Fruit fly (Drosophila melanogaster) whole organism, embryonic: ENCODE data around the gene ksr.

Experiments
- Awh ChIP-seq: fragments of 200-800 bp; sonication (Bioruptor generic); IDR thresholded peaks from 2 replicates; pipeline ENCODE4, ENCODE4 v1.3.6; 2022; ENCODE audit warnings: missing biosample characterization, missing genetic modification characterization
- CG10147 ChIP-seq: fragments of 200-800 bp; sonication (Bioruptor generic); optimal IDR thresholded peaks from 2 replicates; lab custom pipeline; 2019; ENCODE audit warnings: missing biosample characterization, mild to moderate bottlenecking, missing genetic modification characterization, moderate library complexity
- CG11247 ChIP-seq: fragments of 200-800 bp; sonication (Bioruptor generic); IDR thresholded peaks from 2 replicates; pipeline ENCODE4 v1.3.6; 2022; ENCODE audit warnings: missing biosample characterization, missing genetic modification characterization
- CG12071 ChIP-seq: fragments of 200-800 bp; sonication (Bioruptor generic); optimal IDR thresholded peaks from 3 replicates; lab custom pipeline; 2018; ENCODE audit warnings: missing biosample characterization, mild to moderate bottlenecking, missing genetic modification characterization
- CG12744 ChIP-seq: fragments of 200-800 bp; sonication (Bioruptor generic); optimal IDR thresholded peaks from 2 replicates; lab custom pipeline; 2016; ENCODE audit warnings: missing biosample characterization, missing genetic modification characterization
- CG13296 ChIP-seq: fragments of 200-800 bp; sonication (Bioruptor generic); optimal IDR thresholded peaks from 3 replicates; lab custom pipeline; 2018; ENCODE audit warnings: missing biosample characterization, mild to moderate bottlenecking, missing genetic modification characterization
- CG13775 ChIP-seq: fragments of 200-800 bp; sonication (Bioruptor generic); optimal IDR thresholded peaks from 3 replicates; lab custom pipeline; 2017; ENCODE audit warnings: missing biosample characterization, mild to moderate bottlenecking, missing genetic modification characterization
- CG14050 ChIP-seq: fragments of 200-800 bp; sonication (Bioruptor generic); IDR thresholded peaks from 3 replicates; pipeline ENCODE4 v1.3.6; 2022; ENCODE audit warnings: missing biosample characterization, missing genetic modification characterization
- CG14965 ChIP-seq: fragments of 200-800 bp; sonication (Bioruptor generic); optimal IDR thresholded peaks from 2 replicates; lab custom pipeline; 2016; ENCODE audit warnings: missing biosample characterization, missing genetic modification characterization, borderline replicate concordance
- CG15696 ChIP-seq: fragments of 200-800 bp; sonication (Bioruptor generic); optimal IDR thresholded peaks from 2 replicates; lab custom pipeline; 2019; ENCODE audit warnings: missing biosample characterization, mild to moderate bottlenecking, missing genetic modification characterization, moderate library complexity
- CG1602 ChIP-seq: fragments of 200-800 bp; sonication (Bioruptor generic); optimal IDR thresholded peaks from 3 replicates; lab custom pipeline; 2016; ENCODE audit warnings: missing biosample characterization, missing genetic modification characterization
- CG2120 ChIP-seq: fragments of 200-800 bp; sonication (Bioruptor generic); optimal IDR thresholded peaks from 3 replicates; lab custom pipeline; 2016; ENCODE audit warnings: missing biosample characterization, missing genetic modification characterization
- CG2202 ChIP-seq: fragments of 200-800 bp; sonication (Bioruptor generic); optimal IDR thresholded peaks from 2 replicates; lab custom pipeline; 2018; ENCODE audit warnings: missing biosample characterization, mild to moderate bottlenecking, missing genetic modification characterization
- CG31365 ChIP-seq: fragments of 200-800 bp; sonication (Bioruptor generic); optimal IDR thresholded peaks from 2 replicates; lab custom pipeline; 2018; ENCODE audit warnings: missing biosample characterization, mild to moderate bottlenecking, missing genetic modification characterization
- CG31388 ChIP-seq: fragments of 200-800 bp; sonication (Bioruptor generic); optimal IDR thresholded peaks from 2 replicates; lab custom pipeline; 2016; ENCODE audit warnings: missing biosample characterization, missing genetic modification characterization
- CG32772 ChIP-seq: fragments of 200-800 bp; sonication (Bioruptor generic); IDR thresholded peaks from 2 replicates; pipeline ENCODE4 v1.3.6; 2022; ENCODE audit warnings: missing biosample characterization, missing genetic modification characterization
- CG34422 ChIP-seq: fragments of 200-800 bp; sonication (Bioruptor generic); IDR thresholded peaks from 3 replicates; pipeline ENCODE4 v1.3.6; 2022; ENCODE audit warnings: missing biosample characterization, missing genetic modification characterization
- CG3995 ChIP-seq: fragments of 200-800 bp; sonication (Bioruptor generic); optimal IDR thresholded peaks from 3 replicates; lab custom pipeline; 2016; ENCODE audit warnings: missing biosample characterization, missing genetic modification characterization
- CG6175 ChIP-seq: fragments of 200-800 bp; sonication (Bioruptor generic); IDR thresholded peaks from 3 replicates; pipeline ENCODE4 v1.3.6; 2022; ENCODE audit warnings: missing biosample characterization, missing genetic modification characterization
- CG6272 ChIP-seq: fragments of 200-800 bp; sonication (Bioruptor generic); IDR thresholded peaks from 2 replicates; pipeline ENCODE4 v1.3.6; 2022; ENCODE audit warnings: missing biosample characterization, missing genetic modification characterization
- CG6654 ChIP-seq: fragments of 200-800 bp; sonication (Bioruptor generic); optimal IDR thresholded peaks from 2 replicates; lab custom pipeline; 2017; ENCODE audit warnings: missing biosample characterization, mild to moderate bottlenecking, missing genetic modification characterization
- CG9437 ChIP-seq: fragments of 200-800 bp; sonication (Bioruptor generic); optimal IDR thresholded peaks from 2 replicates; lab custom pipeline; 2018; ENCODE audit warnings: missing biosample characterization, mild to moderate bottlenecking, missing genetic modification characterization
- CTCF ChIP-seq: fragments of 200-800 bp; sonication (Bioruptor generic); optimal IDR thresholded peaks from 2 replicates; lab custom pipeline; 2017; ENCODE audit warnings: missing biosample characterization, mild to moderate bottlenecking, missing genetic modification characterization, moderate library complexity
- CkIIα-i1 ChIP-seq: fragments of 200-800 bp; sonication (Bioruptor generic); IDR thresholded peaks from 2 replicates; pipeline ENCODE4 v1.3.6; 2022; ENCODE audit warnings: missing biosample characterization, missing genetic modification characterization
- Dbx ChIP-seq: fragments of 200-800 bp; sonication (Bioruptor generic); IDR thresholded peaks from 3 replicates; pipeline ENCODE4 v1.3.6; 2022; ENCODE audit warnings: missing biosample characterization, missing genetic modification characterization
- Dref ChIP-seq: fragments of 200-800 bp; sonication (Bioruptor generic); IDR thresholded peaks from 2 replicates; pipeline ENCODE4 v1.3.6; 2022; ENCODE audit warnings: missing biosample characterization, missing genetic modification characterization
- Eip74EF ChIP-seq, 2 experiments: fragments of 200-800 bp in 1 of 2; fragments of >200 bp in 1 of 2; sonication (Bioruptor generic) in 1 of 2; optimal IDR thresholded peaks; 2 replicates each; lab custom pipeline; 2017 to 2019; ENCODE audit warnings: missing biosample characterization in 2 of 2, missing genetic modification characterization in 2 of 2, mild to moderate bottlenecking in 1 of 2, moderate library complexity in 1 of 2
- Ets97D ChIP-seq: fragments of 200-800 bp; sonication (Bioruptor generic); optimal IDR thresholded peaks from 3 replicates; lab custom pipeline; 2016; ENCODE audit warnings: missing biosample characterization, missing genetic modification characterization
- Hsf ChIP-seq: fragments of 200-800 bp; sonication (Bioruptor generic); optimal IDR thresholded peaks from 3 replicates; lab custom pipeline; 2016; ENCODE audit warnings: missing biosample characterization, missing genetic modification characterization
- Mrtf ChIP-seq: fragments of 200-800 bp; sonication (Bioruptor generic); IDR thresholded peaks from 3 replicates; pipeline ENCODE4 v1.3.6; 2022; ENCODE audit warnings: missing biosample characterization, missing genetic modification characterization
- Nf-YC ChIP-seq: fragments of 200-800 bp; optimal IDR thresholded peaks from 3 replicates; lab custom pipeline; 2019; ENCODE audit warnings: missing biosample characterization, mild to moderate bottlenecking, missing genetic modification characterization, moderate library complexity
- Six4 ChIP-seq: fragments of 200-800 bp; sonication (Bioruptor generic); optimal IDR thresholded peaks from 2 replicates; lab custom pipeline; 2016; ENCODE audit warnings: missing biosample characterization, missing genetic modification characterization
- Taf1 ChIP-seq: fragments of 200-800 bp; sonication (Bioruptor generic); IDR thresholded peaks from 2 replicates; pipeline ENCODE4 v1.3.6; 2022; ENCODE audit warnings: missing biosample characterization, missing genetic modification characterization
- Vsx1 ChIP-seq: fragments of 200-800 bp; sonication (Bioruptor generic); optimal IDR thresholded peaks from 2 replicates; lab custom pipeline; 2017; ENCODE audit warnings: missing biosample characterization, mild to moderate bottlenecking, missing genetic modification characterization, missing genetic modification reagents
- amos ChIP-seq: fragments of 200-800 bp; sonication (Bioruptor generic); IDR thresholded peaks from 2 replicates; pipeline ENCODE4 v1.3.6; 2022; ENCODE audit warnings: missing biosample characterization, missing genetic modification characterization; ENCODE audit not compliant: partially characterized antibody
- ara ChIP-seq: fragments of 200-800 bp; sonication (Bioruptor generic); IDR thresholded peaks from 2 replicates; pipeline ENCODE4 v1.3.6; 2022; ENCODE audit warnings: missing biosample characterization, missing genetic modification characterization
- bab2 ChIP-seq: fragments of 200-800 bp; sonication (Bioruptor generic); optimal IDR thresholded peaks from 2 replicates; lab custom pipeline; 2016; ENCODE audit warnings: missing biosample characterization, missing genetic modification characterization
- btn ChIP-seq: fragments of 200-800 bp; sonication (Bioruptor generic); optimal IDR thresholded peaks from 2 replicates; lab custom pipeline; 2016; ENCODE audit warnings: missing biosample characterization, missing genetic modification characterization
- chn ChIP-seq: fragments of 200-800 bp; sonication (Bioruptor generic); optimal IDR thresholded peaks from 2 replicates; lab custom pipeline; 2016; ENCODE audit warnings: missing biosample characterization, missing genetic modification characterization
- fd3F ChIP-seq: fragments of 200-800 bp; sonication (Bioruptor generic); optimal IDR thresholded peaks from 2 replicates; lab custom pipeline; 2018; ENCODE audit warnings: missing biosample characterization, mild to moderate bottlenecking, missing genetic modification characterization, moderate library complexity
- fd64A ChIP-seq: fragments of 200-800 bp; sonication (Bioruptor generic); optimal IDR thresholded peaks from 3 replicates; lab custom pipeline; 2018; ENCODE audit warnings: missing biosample characterization, mild to moderate bottlenecking, missing genetic modification characterization
- ftz-f1 ChIP-seq: fragments of 200-800 bp; sonication (Bioruptor generic); optimal IDR thresholded peaks from 2 replicates; lab custom pipeline; 2016; ENCODE audit warnings: missing biosample characterization, missing genetic modification characterization
- gce ChIP-seq: fragments of 200-800 bp; sonication (Bioruptor generic); IDR thresholded peaks from 3 replicates; pipeline ENCODE4 v1.3.6; 2022; ENCODE audit warnings: missing biosample characterization, missing genetic modification characterization
- grn ChIP-seq: fragments of 200-800 bp; sonication (Bioruptor generic); optimal IDR thresholded peaks from 3 replicates; lab custom pipeline; 2017; ENCODE audit warnings: missing biosample characterization, missing genetic modification characterization
- hb ChIP-seq: fragments of 200-800 bp; sonication (Bioruptor generic); IDR thresholded peaks from 3 replicates; pipeline ENCODE4 v1.3.6; 2022; ENCODE audit warnings: missing biosample characterization, missing genetic modification characterization; ENCODE audit not compliant: partially characterized antibody
- kah ChIP-seq: fragments of 200-800 bp; sonication (Bioruptor generic); optimal IDR thresholded peaks from 2 replicates; lab custom pipeline; 2018; ENCODE audit warnings: missing biosample characterization, mild to moderate bottlenecking, missing genetic modification characterization
- otp ChIP-seq: fragments of 200-800 bp; sonication (Bioruptor generic); IDR thresholded peaks from 3 replicates; pipeline ENCODE4, ENCODE4 v1.3.6; 2022; ENCODE audit warnings: missing biosample characterization, missing genetic modification characterization
- pum ChIP-seq: fragments of 200-800 bp; sonication (Bioruptor generic); optimal IDR thresholded peaks from 2 replicates; lab custom pipeline; 2016; ENCODE audit warnings: missing biosample characterization, missing genetic modification characterization
- sisA ChIP-seq: fragments of 200-800 bp; sonication (Bioruptor generic); IDR thresholded peaks from 2 replicates; pipeline ENCODE4 v1.3.6; 2022; ENCODE audit warnings: missing biosample characterization, missing genetic modification characterization
- tup ChIP-seq: fragments of 200-800 bp; sonication (Bioruptor generic); optimal IDR thresholded peaks from 2 replicates; lab custom pipeline; 2016; ENCODE audit warnings: missing biosample characterization, mild to moderate bottlenecking, missing genetic modification characterization, moderate library complexity
- usp ChIP-seq: fragments of >200 bp; optimal IDR thresholded peaks from 2 replicates; lab custom pipeline; 2017; ENCODE audit warnings: missing biosample characterization, missing genetic modification characterization
- yki ChIP-seq: fragments of >200 bp; optimal IDR thresholded peaks from 3 replicates; lab custom pipeline; 2018

Gene ksr

dm6 chr3R:5485295-5485718 lies 1.6 kb upstream of the ksr start, which contains the start of gene CG31550 (continued):
- TF ChIP-seq ara: peak; percentile 55; the same call in 1 of the 2 replicates
- TF ChIP-seq tup (GFP tag; lab: Kevin White, UChicago): no peak
- TF ChIP-seq CG2120 (GFP tag; lab: Kevin White, UChicago): peak; percentile 78
- TF ChIP-seq Nf-YC: no peak
- TF ChIP-seq fd64A: no peak
- peak; percentile 52 for TF ChIP-seq CG31388 (GFP tag; lab: Kevin White, UChicago)
- peak; percentile 32 for TF ChIP-seq chn (GFP tag; lab: Kevin White, UChicago)
- peak; percentile 66 for TF ChIP-seq fd3F (GFP tag; lab: Kevin White, UChicago)
- TF ChIP-seq CG10147 (GFP tag; lab: Kevin White, UChicago): peak; percentile 64
- TF ChIP-seq hb (GFP tag; lab: Robert Waterston, UW): no peak
- TF ChIP-seq grn: no peak
- peak; percentile 51 for TF ChIP-seq Hsf
- peak; percentile 74 for TF ChIP-seq sisA
- peak; percentile 14 for TF ChIP-seq CG3995
- no peak for TF ChIP-seq Dref (GFP tag; lab: Robert Waterston, UW)
- TF ChIP-seq Six4: peak; percentile 43
- TF ChIP-seq ftz-f1 (GFP tag; lab: Kevin White, UChicago): no peak
- TF ChIP-seq CG11247 (GFP tag; lab: Robert Waterston, UW): peak; percentile 70
- TF ChIP-seq CG2202 (tag; lab: Kevin White, UChicago): peak; percentile 27
- TF ChIP-seq Ets97D (GFP tag; lab: Kevin White, UChicago): no peak
- no peak for TF ChIP-seq Eip74EF (GFP tag; optimal IDR thresholded peaks at IDR 0.05; lab: Kevin White, UChicago)
- TF ChIP-seq CG1602 (GFP tag; lab: Kevin White, UChicago): peak; percentile 76
- peak; percentile 63 for TF ChIP-seq CG15696 (tag; lab: Kevin White, UChicago)
- no peak for TF ChIP-seq yki (lab: Kevin White, UChicago)
- TF ChIP-seq Mrtf: peak; percentile 63; the same call in 2 of the 3 replicates
- TF ChIP-seq CG12071 (GFP tag; lab: Kevin White, UChicago): no peak
- peak; percentile 46 for TF ChIP-seq bab2
- peak; percentile 66 for TF ChIP-seq CG13775 (GFP tag; lab: Kevin White, UChicago)
- peak; percentile 19 for TF ChIP-seq pum (GFP tag; lab: Kevin White, UChicago)
- TF ChIP-seq Taf1: no peak
- peak; percentile 68 for TF ChIP-seq CG32772 (GFP tag; lab: Robert Waterston, UW)
- TF ChIP-seq CG31365 (tag; lab: Kevin White, UChicago): no peak
- TF ChIP-seq CkIIα-i1: no peak
- peak; percentile 11 for TF ChIP-seq CG12744 (GFP tag; lab: Kevin White, UChicago)
- no peak for TF ChIP-seq otp
- no peak for TF ChIP-seq Vsx1 (GFP tag; lab: Kevin White, UChicago)
- peak; percentile 62; the same call in 2 of the 3 replicates for TF ChIP-seq CG14050 (GFP tag; lab: Robert Waterston, UW)
- peak; percentile 77; the same call in 2 of the 3 replicates for TF ChIP-seq Dbx (GFP tag; lab: Robert Waterston, UW)
- 0 out of 3 replicates have a peak, but pooled peaks have one; percentile 59 for TF ChIP-seq CG6175 (GFP tag; lab: Robert Waterston, UW)
- TF ChIP-seq usp: no peak
- TF ChIP-seq btn: no peak
- 0 out of 3 replicates have a peak, but pooled peaks have one; percentile 44 for TF ChIP-seq gce (GFP tag; lab: Robert Waterston, UW)
- no peak for TF ChIP-seq CG6654 (GFP tag; lab: Kevin White, UChicago)
- TF ChIP-seq CG6272 (GFP tag; lab: Robert Waterston, UW): peak; percentile 59
- TF ChIP-seq CG14965 (GFP tag; lab: Kevin White, UChicago): no peak
- peak; percentile 25; the same call in 1 of the 2 replicates for TF ChIP-seq Awh (GFP tag; lab: Robert Waterston, UW)
- peak; percentile 40 for TF ChIP-seq CG9437
- peak; percentile 67 for TF ChIP-seq CG13296
- TF ChIP-seq kah: no peak
- no peak for TF ChIP-seq CTCF (GFP tag; lab: Kevin White, UChicago)
- 0 out of 2 replicates have a peak, but pooled peaks have one; percentile 11 for TF ChIP-seq amos
- peak; percentile 67; the same call in 1 of the 3 replicates for TF ChIP-seq CG34422 (GFP tag; lab: Robert Waterston, UW)
